Fruit fly (Drosophila melanogaster): Measurements from ENCODE around the gene CG31495.

dm6 chr3R:13861805-13862204, 22.1 kb upstream of the CG31495 start:
- TF ChIP-seq EcR (GFP tag; optimal IDR thresholded peaks at IDR 0.05) (no peak), CG10348 (GFP tag; IDR thresholded peaks at IDR 0.05) (no peak)

Measured in whole organism, pupa.